Worm (Caenorhabditis elegans) whole organism, L4/young adult: Measurements from ENCODE around the gene C34C12.1.

Experiments used
- W03F9.2 ChIP-seq: fragments of 150-350 bp; optimal IDR thresholded peaks from 2 replicates; lab custom pipeline; 2014; ENCODE audit warnings: missing biosample characterization, missing genetic modification characterization
- dao-5 ChIP-seq: sonication (generic microtip); optimal IDR thresholded peaks from 2 replicates; lab custom pipeline; 2016; ENCODE audit warnings: missing genotype, missing genetic modification characterization, moderate library complexity, missing compliant biosample characterization
- him-1 ChIP-seq: sonication (generic microtip); optimal IDR thresholded peaks from 2 replicates; lab custom pipeline; 2016; ENCODE audit warnings: missing genotype, missing genetic modification reagents, missing genetic modification characterization, missing compliant biosample characterization

DNA sequence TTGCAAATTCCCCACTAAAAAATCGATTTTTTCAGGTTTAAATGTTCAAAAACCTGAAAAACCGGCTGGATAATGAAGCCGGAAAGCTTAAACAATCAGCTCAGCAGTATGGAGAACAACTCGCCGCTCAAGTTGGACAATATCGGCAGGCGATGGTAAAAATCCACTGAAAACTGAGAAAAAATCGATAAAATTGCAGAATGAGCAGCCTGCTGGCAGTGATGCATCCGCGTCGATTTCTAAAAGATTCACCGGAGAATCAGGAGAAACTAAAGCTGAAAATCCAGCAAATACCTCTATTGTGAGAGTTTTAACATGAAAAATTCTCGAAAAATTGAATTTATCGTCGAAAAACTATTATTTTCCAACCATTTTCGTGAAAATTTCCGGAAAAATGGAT, 48.6 kb upstream of the C34C12.1 start, which contains the start of gene golg-4:
- TF ChIP-seq him-1 (tag; lab: Kevin White, UChicago) (no peak), dao-5 (tag; lab: Kevin White, UChicago) (no peak), W03F9.2 (tag; lab: Kevin White, UChicago) (no peak)
